Fruit fly (Drosophila melanogaster): Measurements from ENCODE around the gene Surf6.

The Surf6 gene

DNA sequence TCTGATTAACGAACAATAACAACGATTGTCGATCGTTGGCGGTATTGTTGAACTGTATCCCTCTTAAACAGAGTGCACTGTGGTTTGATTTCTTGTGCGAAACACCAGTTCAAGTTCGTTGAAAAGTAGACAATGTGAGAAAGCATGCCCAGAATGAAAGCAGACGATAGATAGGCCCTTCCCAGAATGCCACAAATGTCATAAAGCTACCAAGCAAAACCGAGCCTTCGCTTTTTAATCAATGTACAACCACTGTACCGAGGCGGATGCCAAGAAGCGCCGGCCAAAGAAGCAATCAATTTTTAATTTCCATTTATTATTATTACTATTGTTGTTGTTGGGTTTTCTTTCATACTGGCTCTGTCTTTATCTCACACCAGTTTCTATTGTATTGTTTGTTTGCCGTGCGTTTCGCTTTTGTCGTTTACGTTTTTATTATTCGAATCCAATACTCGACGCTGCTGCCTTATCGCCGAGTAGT lies 4.2 kb upstream of the Surf6 start (continued):
- TF ChIP-seq wor (GFP tag; IDR thresholded peaks at IDR 0.05) (peak; percentile 78), CG6175 (GFP tag; IDR thresholded peaks at IDR 0.05) (peak; percentile 57; the same call in 1 of the 3 replicates), ind (GFP tag; optimal IDR thresholded peaks at IDR 0.05) (peak; percentile 88), zen (tag; optimal IDR thresholded peaks at IDR 0.05) (peak; percentile 5), peb (GFP tag; IDR thresholded peaks at IDR 0.05) (peak; percentile 67), CG14667 (GFP tag; IDR thresholded peaks at IDR 0.05) (peak; percentile 84), CG4820 (GFP tag; optimal IDR thresholded peaks at IDR 0.05) (peak; percentile 73), CG3065 (GFP tag; optimal IDR thresholded peaks at IDR 0.05) (peak; percentile 55), Mrtf (GFP tag; IDR thresholded peaks at IDR 0.05) (peak; percentile 82), CG12391 (tag; optimal IDR thresholded peaks at IDR 0.05) (peak; percentile 80), Fer2 (tag; optimal IDR thresholded peaks at IDR 0.05) (no peak), esg (GFP tag; conservative IDR thresholded peaks at IDR 0.05) (peak; percentile 78), CG1832 (GFP tag; optimal IDR thresholded peaks at IDR 0.05) (no peak), ac (GFP tag; optimal IDR thresholded peaks at IDR 0.05) (no peak), fru (optimal IDR thresholded peaks at IDR 0.05) (no peak), CG17186 (GFP tag; optimal IDR thresholded peaks at IDR 0.05) (peak; percentile 57), ato (GFP tag; IDR thresholded peaks at IDR 0.05; ENCODE audit: partially characterized antibody) (no peak), br (optimal IDR thresholded peaks at IDR 0.05) (no peak), CG17359 (tag; optimal IDR thresholded peaks at IDR 0.05) (peak; percentile 84), CG18476 (GFP tag; optimal IDR thresholded peaks at IDR 0.05) (peak; percentile 76), gcm (GFP tag; optimal IDR thresholded peaks at IDR 0.05) (peak; percentile 67), CG14860 (GFP tag; IDR thresholded peaks at IDR 0.05; ENCODE audit: partially characterized antibody) (no peak), Chrac-16 (GFP tag; optimal IDR thresholded peaks at IDR 0.05) (peak; percentile 79), CG6654 (GFP tag; optimal IDR thresholded peaks at IDR 0.05) (peak; percentile 46), bsh (GFP tag; optimal IDR thresholded peaks at IDR 0.05) (peak; percentile 29 to 80), az2 (GFP tag; optimal IDR thresholded peaks at IDR 0.05) (peak; percentile 89), bigmax (GFP tag; optimal IDR thresholded peaks at IDR 0.05) (no peak), CG2199 (GFP tag; IDR thresholded peaks at IDR 0.05) (peak; percentile 73; the same call in 1 of the 3 replicates), Max (GFP tag; optimal IDR thresholded peaks at IDR 0.05) (peak; percentile 54), CG6765 (GFP tag; optimal IDR thresholded peaks at IDR 0.05) (no peak), Pdp1 (GFP tag; optimal IDR thresholded peaks at IDR 0.05) (peak; percentile 60 to 77), CG10431 (GFP tag; optimal IDR thresholded peaks at IDR 0.05) (no peak)

DNA sequence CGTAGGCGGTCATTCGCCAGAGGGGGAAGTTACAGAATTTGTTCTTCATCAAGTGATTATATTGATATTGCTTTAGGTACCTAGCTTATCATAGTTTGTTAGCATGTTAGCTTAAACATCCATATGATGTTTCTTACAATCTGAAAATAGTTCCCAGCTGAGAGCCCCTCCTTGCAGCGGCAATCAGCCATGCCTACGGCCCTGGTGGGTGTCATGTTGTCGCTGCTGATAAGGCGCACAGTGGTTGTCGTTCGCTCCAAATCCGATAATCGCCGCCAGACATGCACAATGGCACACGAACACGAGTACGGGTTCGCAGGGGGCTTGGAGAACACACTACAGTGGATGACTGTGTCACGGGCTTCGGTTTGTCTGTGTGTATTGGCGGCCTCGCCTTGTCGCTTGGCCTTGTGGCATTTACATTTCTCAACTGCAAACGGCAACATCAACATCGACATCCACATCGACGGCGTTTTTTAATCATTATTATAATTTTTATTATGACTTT lies 1.3 kb upstream of the Surf6 start:
- TF ChIP-seq CG17361 (GFP tag; IDR thresholded peaks at IDR 0.05) (peak; percentile 70), nerfin-1 (tag; optimal IDR thresholded peaks at IDR 0.05) (peak; percentile 48), gem (tag; optimal IDR thresholded peaks at IDR 0.05) (peak; percentile 82), Abd-B (GFP tag; optimal IDR thresholded peaks at IDR 0.05) (peak; percentile 78), Fer3 (tag; optimal IDR thresholded peaks at IDR 0.05) (peak; percentile 84), Optix (GFP tag; IDR thresholded peaks at IDR 0.05) (peak; percentile 76), CG32767 (GFP tag; IDR thresholded peaks at IDR 0.05) (peak; percentile 62; the same call in 1 of the 2 replicates), hkb (optimal IDR thresholded peaks at IDR 0.05) (no peak), hkb (GFP tag; IDR thresholded peaks at IDR 0.05) (peak; percentile 78), CG13624 (GFP tag; optimal IDR thresholded peaks at IDR 0.05) (peak; percentile 85), CG9876 (GFP tag; optimal IDR thresholded peaks at IDR 0.05) (peak; percentile 56), sug (tag; optimal IDR thresholded peaks at IDR 0.05) (peak; percentile 98), fd64A (GFP tag; optimal IDR thresholded peaks at IDR 0.05) (peak; percentile 49), CG1024 (GFP tag; IDR thresholded peaks at IDR 0.05) (peak; percentile 43; the same call in 1 of the 2 replicates), amos (GFP tag; IDR thresholded peaks at IDR 0.05; ENCODE audit: partially characterized antibody) (no peak), eve (GFP tag; optimal IDR thresholded peaks at IDR 0.05) (no peak), psq (GFP tag; optimal IDR thresholded peaks at IDR 0.05) (no peak), CG14014 (GFP tag; IDR thresholded peaks at IDR 0.05) (peak; percentile 85), HHEX (GFP tag; optimal IDR thresholded peaks at IDR 0.05) (peak; percentile 80), Dbx (GFP tag; IDR thresholded peaks at IDR 0.05) (peak; percentile 88), bsh (GFP tag; optimal IDR thresholded peaks at IDR 0.05) (peak; percentile 34 to 81)
